Worm (Caenorhabditis elegans): ENCODE data around the gene C01G6.2.

DNA sequence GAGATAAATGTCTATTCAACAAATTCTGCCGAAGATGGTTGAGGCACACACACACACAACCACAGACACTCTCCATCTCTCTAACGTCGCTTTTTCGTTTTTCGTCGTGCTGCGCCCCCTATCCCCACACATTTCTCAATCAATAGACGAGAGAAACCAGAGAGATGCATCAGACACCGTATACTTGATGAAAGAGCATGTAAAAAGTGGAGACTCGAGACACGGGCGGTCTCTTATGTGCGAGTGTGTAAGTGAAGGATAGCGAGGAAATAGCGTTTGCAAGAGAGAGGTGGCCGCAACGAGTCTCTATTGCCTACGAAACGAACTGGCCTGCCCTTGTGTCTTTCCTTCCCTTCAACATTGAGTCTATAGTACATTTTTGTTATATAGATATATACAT, 15.9 kb downstream of the C01G6.2 start:
- TF ChIP-seq nhr-237 (tag; optimal IDR thresholded peaks at IDR 0.05), result peak; percentile 39
- TF ChIP-seq nhr-28 (tag; optimal IDR thresholded peaks at IDR 0.05), result peak; percentile 100
- peak; percentile 93 for TF ChIP-seq nhr-77 (tag; optimal IDR thresholded peaks at IDR 0.05)
